Worm (Caenorhabditis elegans) whole organism, L4 larva: ENCODE measurements around the gene nhr-104.

Experiments
- D1046.2 ChIP-seq: fragments of 200-800 bp; sonication (Bioruptor generic); IDR thresholded peaks from 2 replicates; pipeline ENCODE4 v1.3.6; 2022; ENCODE audit warnings: missing genetic modification characterization, missing compliant biosample characterization
- R02D3.7 ChIP-seq: fragments of 150-350 bp; sonication (generic microtip); optimal IDR thresholded peaks from 3 replicates; lab custom pipeline; 2014; ENCODE audit warnings: missing biosample characterization, missing genetic modification characterization
- T20F7.1 ChIP-seq: fragments of 200-800 bp; sonication (Bioruptor generic); optimal IDR thresholded peaks from 2 replicates; lab custom pipeline; 2018; ENCODE audit warnings: mild to moderate bottlenecking, missing genetic modification characterization, missing compliant biosample characterization
- T26A8.4 ChIP-seq: fragments of 200-800 bp; sonication (Bioruptor generic); IDR thresholded peaks from 2 replicates; pipeline ENCODE4 v1.3.6; 2022; ENCODE audit warnings: missing genetic modification characterization, missing compliant biosample characterization
- Y48G9A.11 ChIP-seq: fragments of 200-800 bp; sonication (Bioruptor generic); IDR thresholded peaks from 2 replicates; pipeline ENCODE4 v1.3.6; 2022; ENCODE audit warnings: missing genetic modification reagents, missing genetic modification characterization, missing compliant biosample characterization
- Y5F2A.4 ChIP-seq: fragments of 200-800 bp; sonication (Bioruptor generic); optimal IDR thresholded peaks from 2 replicates; lab custom pipeline; 2018; ENCODE audit warnings: mild to moderate bottlenecking, missing genetic modification characterization, missing compliant biosample characterization
- ZK546.5 ChIP-seq, 2 experiments: sonication (generic microtip); optimal IDR thresholded peaks; 2 replicates each; lab custom pipeline; 2017; ENCODE audit warnings: missing biosample characterization in 2 of 2, missing genetic modification characterization in 2 of 2
- aly-2 ChIP-seq: sonication (generic microtip); optimal IDR thresholded peaks from 2 replicates; lab custom pipeline; 2018; ENCODE audit warnings: missing biosample characterization, missing genetic modification characterization
- arid-1 ChIP-seq: fragments of 200-800 bp; sonication (Bioruptor generic); conservative IDR thresholded peaks from 2 replicates; pipeline ENCODE4 v1.3.6; 2022; ENCODE audit warnings: missing genetic modification reagents, missing genetic modification characterization, missing compliant biosample characterization
- ceh-44 ChIP-seq: fragments of 200-800 bp; sonication (Bioruptor generic); IDR thresholded peaks from 2 replicates; pipeline ENCODE4 v1.3.6; 2022; ENCODE audit warnings: missing genetic modification reagents, missing genetic modification characterization, missing compliant biosample characterization
- ctbp-1 ChIP-seq: fragments of 200-800 bp; sonication (Bioruptor generic); IDR thresholded peaks from 2 replicates; pipeline ENCODE4 v1.3.6; 2022; ENCODE audit warnings: missing genetic modification reagents, missing genetic modification characterization, missing compliant biosample characterization
- dpl-1 ChIP-seq: fragments of 150-350 bp; optimal IDR thresholded peaks from 2 replicates; lab custom pipeline; 2014; ENCODE audit warnings: missing biosample characterization, missing genetic modification reagents, missing genetic modification characterization
- dve-1 ChIP-seq: sonication (generic microtip); optimal IDR thresholded peaks from 2 replicates; lab custom pipeline; 2017; ENCODE audit warnings: antibody characterized with exemption, mild to moderate bottlenecking, missing genetic modification characterization, missing compliant biosample characterization; ENCODE audit not compliant: insufficient read depth
- egl-27 ChIP-seq: sonication (generic microtip); optimal IDR thresholded peaks from 3 replicates; lab custom pipeline; 2017; ENCODE audit warnings: missing biosample characterization, missing genetic modification reagents, missing genetic modification characterization
- fos-1 ChIP-seq: fragments of 150-350 bp; optimal IDR thresholded peaks from 2 replicates; lab custom pipeline; 2014; ENCODE audit warnings: missing biosample characterization, missing genetic modification characterization
- gei-8 ChIP-seq: fragments of 200-800 bp; sonication (Bioruptor generic); optimal IDR thresholded peaks from 2 replicates; lab custom pipeline; 2018; ENCODE audit warnings: mild to moderate bottlenecking, missing genetic modification characterization, missing compliant biosample characterization
- hlh-11 ChIP-seq: fragments of 200-800 bp; sonication (Bioruptor generic); optimal IDR thresholded peaks from 2 replicates; lab custom pipeline; 2018; ENCODE audit warnings: mild to moderate bottlenecking, missing genetic modification characterization, missing compliant biosample characterization
- hlh-30 ChIP-seq: sonication (generic microtip); optimal IDR thresholded peaks from 2 replicates; lab custom pipeline; 2017; ENCODE audit warnings: antibody characterized with exemption, mild to moderate bottlenecking, missing genetic modification characterization, missing compliant biosample characterization; ENCODE audit not compliant: insufficient read depth
- hmg-1.1 ChIP-seq: fragments of 200-800 bp; sonication (Bioruptor generic); IDR thresholded peaks from 2 replicates; pipeline ENCODE4 v1.3.6; 2022; ENCODE audit warnings: missing genetic modification reagents, missing genetic modification characterization, missing compliant biosample characterization
- jun-1 ChIP-seq: fragments of 150-350 bp; optimal IDR thresholded peaks from 2 replicates; lab custom pipeline; 2014; ENCODE audit warnings: missing biosample characterization, missing genetic modification reagents, missing genetic modification characterization
- lim-7 ChIP-seq: fragments of 200-800 bp; sonication (Bioruptor generic); IDR thresholded peaks from 2 replicates; pipeline ENCODE4 v1.3.6; 2022; ENCODE audit warnings: missing genetic modification characterization, missing compliant biosample characterization
- lin-13 ChIP-seq: fragments of 150-350 bp; optimal IDR thresholded peaks from 2 replicates; lab custom pipeline; 2014; ENCODE audit warnings: missing biosample characterization, missing genetic modification reagents, missing genetic modification characterization
- lin-29 ChIP-seq: fragments of 200-800 bp; sonication (Bioruptor generic); IDR thresholded peaks from 2 replicates; pipeline ENCODE4 v1.3.6; 2022; ENCODE audit warnings: missing genetic modification reagents, missing genetic modification characterization, missing compliant biosample characterization
- lin-38 ChIP-seq: fragments of 200-800 bp; sonication (Bioruptor generic); IDR thresholded peaks from 2 replicates; pipeline ENCODE4 v1.3.6; 2022; ENCODE audit warnings: missing genetic modification reagents, missing genetic modification characterization, missing compliant biosample characterization
- lir-3 ChIP-seq: sonication (generic microtip); optimal IDR thresholded peaks from 2 replicates; lab custom pipeline; 2016; ENCODE audit warnings: mild to moderate bottlenecking, missing genetic modification characterization, missing compliant biosample characterization
- lsy-2 ChIP-seq, 2 experiments: fragments of 150-350 bp in 1 of 2; sonication (generic microtip) in 1 of 2; optimal IDR thresholded peaks; 2 replicates each; lab custom pipeline; 2014 to 2017; ENCODE audit warnings: missing biosample characterization in 2 of 2, missing genetic modification characterization in 2 of 2
- madf-5 ChIP-seq, 2 experiments: fragments of 200-800 bp; sonication (Bioruptor generic); IDR thresholded peaks; 2 replicates each; pipeline ENCODE4 v1.3.6; 2022; ENCODE audit warnings: missing compliant biosample characterization in 2 of 2, missing genetic modification characterization in 2 of 2
- madf-9 ChIP-seq: fragments of 200-800 bp; sonication (Bioruptor generic); conservative IDR thresholded peaks from 2 replicates; pipeline ENCODE4 v1.3.6; 2022; ENCODE audit warnings: missing genetic modification reagents, missing genetic modification characterization, missing compliant biosample characterization
- mep-1 ChIP-seq: fragments of 150-350 bp; sonication (generic microtip); optimal IDR thresholded peaks from 3 replicates; lab custom pipeline; 2014; ENCODE audit warnings: missing biosample characterization, missing genetic modification characterization
- mxl-3 ChIP-seq: fragments of 200-800 bp; sonication (Bioruptor generic); optimal IDR thresholded peaks from 2 replicates; lab custom pipeline; 2018; ENCODE audit warnings: mild to moderate bottlenecking, missing genetic modification characterization, missing compliant biosample characterization
- nhr-10 ChIP-seq: fragments of 150-350 bp; optimal IDR thresholded peaks from 2 replicates; lab custom pipeline; 2014; ENCODE audit warnings: missing biosample characterization, missing genetic modification characterization
- nhr-102 ChIP-seq: sonication (generic microtip); optimal IDR thresholded peaks from 2 replicates; lab custom pipeline; 2016; ENCODE audit warnings: mild to moderate bottlenecking, missing genetic modification characterization, moderate library complexity, missing compliant biosample characterization
- nhr-237 ChIP-seq: sonication (generic microtip); optimal IDR thresholded peaks from 2 replicates; lab custom pipeline; 2017; ENCODE audit warnings: missing biosample characterization, missing genetic modification characterization
- nhr-25 ChIP-seq: sonication (generic microtip); optimal IDR thresholded peaks from 2 replicates; lab custom pipeline; 2017; ENCODE audit warnings: missing genetic modification characterization, mild to moderate bottlenecking, missing compliant biosample characterization, antibody characterized with exemption, moderate library complexity, borderline replicate concordance; ENCODE audit not compliant: insufficient read depth
- nhr-28 ChIP-seq: fragments of 150-350 bp; optimal IDR thresholded peaks from 2 replicates; lab custom pipeline; 2014; ENCODE audit warnings: missing biosample characterization, missing genetic modification characterization
- nhr-42 ChIP-seq: fragments of 200-800 bp; sonication (Bioruptor generic); IDR thresholded peaks from 2 replicates; pipeline ENCODE4 v1.3.6; 2022; ENCODE audit warnings: missing genetic modification characterization, missing compliant biosample characterization
- nhr-6 ChIP-seq: fragments of 150-350 bp; optimal IDR thresholded peaks from 2 replicates; lab custom pipeline; 2014; ENCODE audit warnings: missing biosample characterization, missing genetic modification characterization
- nhr-77 ChIP-seq: fragments of 150-350 bp; optimal IDR thresholded peaks from 2 replicates; lab custom pipeline; 2014; ENCODE audit warnings: missing biosample characterization, missing genetic modification characterization
- pha-4 ChIP-seq, 2 experiments: fragments of 150-350 bp in 1 of 2; fragments of 200-800 bp in 1 of 2; sonication (Bioruptor generic) in 1 of 2; IDR thresholded peaks in 1 of 2; optimal IDR thresholded peaks in 1 of 2; 2 replicates each; pipeline versions ENCODE4 v1.3.6 to Lab custom; 2014 to 2022; ENCODE audit warnings: missing genetic modification characterization in 2 of 2, missing genetic modification reagents in 2 of 2, missing biosample characterization in 1 of 2, missing compliant biosample characterization in 1 of 2
- saeg-2 ChIP-seq: fragments of 200-800 bp; sonication (Bioruptor generic); IDR thresholded peaks from 2 replicates; pipeline ENCODE4 v1.3.6; 2022; ENCODE audit warnings: missing genetic modification reagents, missing genetic modification characterization, missing compliant biosample characterization
- snpc-1.2 ChIP-seq: fragments of 200-800 bp; sonication (Bioruptor generic); IDR thresholded peaks from 2 replicates; pipeline ENCODE4 v1.3.6; 2022; ENCODE audit warnings: missing genetic modification reagents, missing genetic modification characterization, missing compliant biosample characterization
- snpc-4 ChIP-seq: fragments of 150-350 bp; optimal IDR thresholded peaks from 2 replicates; lab custom pipeline; 2014; ENCODE audit warnings: missing biosample characterization, missing genetic modification characterization
- spr-1 ChIP-seq: sonication (generic microtip); optimal IDR thresholded peaks from 2 replicates; lab custom pipeline; 2016; ENCODE audit warnings: mild to moderate bottlenecking, missing genetic modification characterization, missing compliant biosample characterization
- unc-130 ChIP-seq: sonication (generic microtip); optimal IDR thresholded peaks from 2 replicates; lab custom pipeline; 2016; ENCODE audit warnings: missing genetic modification reagents, missing genetic modification characterization, missing compliant biosample characterization
- vab-7 ChIP-seq: fragments of 200-800 bp; sonication (Bioruptor generic); IDR thresholded peaks from 2 replicates; pipeline ENCODE4 v1.3.6; 2022; ENCODE audit warnings: missing genetic modification reagents, missing genetic modification characterization, missing compliant biosample characterization
- zag-1 ChIP-seq: fragments of 150-350 bp; optimal IDR thresholded peaks from 2 replicates; lab custom pipeline; 2014; ENCODE audit warnings: missing biosample characterization, missing genetic modification characterization
- zfp-2 ChIP-seq: sonication (generic microtip); optimal IDR thresholded peaks from 2 replicates; lab custom pipeline; 2016; ENCODE audit warnings: mild to moderate bottlenecking, missing genetic modification characterization, missing compliant biosample characterization
- zip-11 ChIP-seq: fragments of 200-800 bp; sonication (Bioruptor generic); IDR thresholded peaks from 2 replicates; pipeline ENCODE4 v1.3.6; 2022; ENCODE audit warnings: missing genetic modification characterization, missing compliant biosample characterization
- zip-2 ChIP-seq: fragments of 150-350 bp; optimal IDR thresholded peaks from 2 replicates; lab custom pipeline; 2014; ENCODE audit warnings: missing biosample characterization, missing genetic modification characterization
- ztf-11 ChIP-seq: fragments of 150-350 bp; optimal IDR thresholded peaks from 2 replicates; lab custom pipeline; 2014; ENCODE audit warnings: missing biosample characterization, missing genetic modification characterization
- ztf-7 ChIP-seq: fragments of 150-350 bp; optimal IDR thresholded peaks from 2 replicates; lab custom pipeline; 2014; ENCODE audit warnings: missing biosample characterization, missing genetic modification characterization

nhr-104 gene

ce11 chrIV:4810377-4810984 is 22.0 kb upstream of the nhr-104 start, which contains the start of gene eif-1.A (continued):
- TF ChIP-seq dve-1 (tag; lab: Kevin White, UChicago) (peak; percentile 37), lin-29 (GFP tag; lab: Robert Waterston, UW) (no peak), snpc-4 (tag; lab: Kevin White, UChicago) (no peak), zip-11 (GFP tag; lab: Robert Waterston, UW) (no peak), nhr-10 (no peak), nhr-28 (tag; lab: Kevin White, UChicago) (peak; percentile 51), dpl-1 (GFP tag; lab: Kevin White, UChicago) (peak; percentile 47), lsy-2 (tag; optimal IDR thresholded peaks at IDR 0.05; lab: Kevin White, UChicago) (peak in 1 of 2 experiments; percentile 85), arid-1 (no peak), Y48G9A.11 (no peak), Y5F2A.4 (no peak), ZK546.5 (tag; optimal IDR thresholded peaks at IDR 0.05; lab: Kevin White, UChicago) (no peak), hlh-30 (tag; lab: Kevin White, UChicago) (peak; percentile 26), nhr-25 (tag; lab: Kevin White, UChicago) (no peak), mxl-3 (GFP tag; lab: Kevin White, UChicago) (no peak), nhr-42 (GFP tag; lab: Robert Waterston, UW) (no peak), saeg-2 (GFP tag; lab: Robert Waterston, UW) (no peak), snpc-1.2 (GFP tag; lab: Robert Waterston, UW) (peak; percentile 24; the same call in 1 of the 2 replicates), fos-1 (tag; lab: Kevin White, UChicago) (no peak), ctbp-1 (GFP tag; lab: Robert Waterston, UW) (no peak), lin-38 (GFP tag; lab: Robert Waterston, UW) (peak; percentile 66), ztf-7 (tag; lab: Kevin White, UChicago) (no peak), ztf-11 (tag; lab: Kevin White, UChicago) (no peak), zfp-2 (no peak), nhr-237 (tag; lab: Kevin White, UChicago) (no peak), lin-13 (GFP tag; lab: Kevin White, UChicago) (no peak), madf-5 (GFP tag; IDR thresholded peaks at IDR 0.05; lab: Robert Waterston, UW) (no peak), madf-9 (GFP tag; lab: Robert Waterston, UW) (no peak), mep-1 (peak; percentile 61), hlh-11 (tag; lab: Kevin White, UChicago) (peak; percentile 29), jun-1 (tag; lab: Kevin White, UChicago) (no peak), nhr-6 (tag; lab: Kevin White, UChicago) (peak; percentile 45), nhr-77 (tag; lab: Kevin White, UChicago) (peak; percentile 30), R02D3.7 (tag; lab: Kevin White, UChicago) (no peak), T26A8.4 (GFP tag; lab: Robert Waterston, UW) (no peak), unc-130 (GFP tag; lab: Kevin White, UChicago) (no peak), D1046.2 (GFP tag; lab: Robert Waterston, UW) (no peak), nhr-102 (tag; lab: Kevin White, UChicago) (no peak), pha-4 (GFP tag; IDR thresholded peaks at IDR 0.05; lab: Robert Waterston, UW) (no peak), pha-4 (tag; optimal IDR thresholded peaks at IDR 0.05; lab: Kevin White, UChicago) (no peak), T20F7.1 (GFP tag; lab: Kevin White, UChicago) (no peak), zip-2 (tag; lab: Kevin White, UChicago) (no peak), lir-3 (tag; lab: Kevin White, UChicago) (no peak), aly-2 (no peak), gei-8 (GFP tag; lab: Kevin White, UChicago) (no peak), vab-7 (GFP tag; lab: Robert Waterston, UW) (no peak), hmg-1.1 (GFP tag; lab: Robert Waterston, UW) (no peak), zag-1 (tag; lab: Kevin White, UChicago) (no peak), egl-27 (tag; lab: Kevin White, UChicago) (no peak), ceh-44 (no peak), lim-7 (GFP tag; lab: Robert Waterston, UW) (no peak), spr-1 (no peak)
